Fruit fly (Drosophila melanogaster) whole organism, adult: ENCODE results near the gene CG43059.

ENCODE experiments used
- CG11617 ChIP-seq: fragments of 200-800 bp; sonication (Bioruptor generic); optimal IDR thresholded peaks from 2 replicates; lab custom pipeline; 2017; ENCODE audit warnings: mild to moderate bottlenecking, missing biosample characterization, missing genetic modification reagents, missing genetic modification characterization
- CG12768 ChIP-seq: fragments of 200-800 bp; sonication (Bioruptor generic); optimal IDR thresholded peaks from 2 replicates; lab custom pipeline; 2017; ENCODE audit warnings: missing biosample characterization, missing genetic modification characterization, mild to moderate bottlenecking, moderate library complexity, missing genetic modification reagents
- CG14711 ChIP-seq: fragments of 200-800 bp; sonication (Bioruptor generic); optimal IDR thresholded peaks from 2 replicates; lab custom pipeline; 2018; ENCODE audit warnings: missing biosample characterization, mild to moderate bottlenecking, missing genetic modification characterization, moderate library complexity
- CG1620 ChIP-seq: fragments of 200-800 bp; sonication (Bioruptor generic); optimal IDR thresholded peaks from 2 replicates; lab custom pipeline; 2016; ENCODE audit warnings: missing biosample characterization, missing genetic modification characterization
- CG33017 ChIP-seq: fragments of 200-800 bp; sonication (Bioruptor generic); optimal IDR thresholded peaks from 2 replicates; lab custom pipeline; 2018; ENCODE audit warnings: missing biosample characterization, mild to moderate bottlenecking, missing genetic modification characterization, moderate library complexity
- CG5204 ChIP-seq: fragments of 200-800 bp; sonication (Bioruptor generic); optimal IDR thresholded peaks from 2 replicates; lab custom pipeline; 2016; ENCODE audit warnings: missing biosample characterization, missing genetic modification characterization
- CG7045 ChIP-seq: fragments of 200-800 bp; sonication (Bioruptor generic); optimal IDR thresholded peaks from 2 replicates; lab custom pipeline; 2017; ENCODE audit warnings: missing biosample characterization, mild to moderate bottlenecking, missing genetic modification characterization
- CG7101 ChIP-seq: fragments of 200-800 bp; sonication (Bioruptor generic); optimal IDR thresholded peaks from 2 replicates; lab custom pipeline; 2018; ENCODE audit warnings: missing biosample characterization, mild to moderate bottlenecking, missing genetic modification characterization, moderate library complexity
- Clk ChIP-seq: fragments of 200-800 bp; sonication (Bioruptor generic); optimal IDR thresholded peaks from 2 replicates; lab custom pipeline; 2017; ENCODE audit warnings: missing biosample characterization, missing genetic modification characterization
- Crg-1 ChIP-seq: fragments of 200-800 bp; sonication (Bioruptor generic); optimal IDR thresholded peaks from 2 replicates; lab custom pipeline; 2016; ENCODE audit warnings: missing biosample characterization, missing genetic modification characterization
- Hr96 ChIP-seq: fragments of 200-800 bp; sonication (Bioruptor generic); optimal IDR thresholded peaks from 2 replicates; lab custom pipeline; 2016; ENCODE audit warnings: missing biosample characterization, missing genetic modification characterization
- Mnt ChIP-seq: fragments of 200-800 bp; sonication (Bioruptor generic); optimal IDR thresholded peaks from 2 replicates; lab custom pipeline; 2016; ENCODE audit warnings: missing biosample characterization, mild to moderate bottlenecking, missing genetic modification characterization
- bab1 ChIP-seq: fragments of 200-800 bp; sonication (Bioruptor generic); optimal IDR thresholded peaks from 3 replicates; lab custom pipeline; 2019; ENCODE audit warnings: missing biosample characterization, mild to moderate bottlenecking, missing genetic modification characterization, moderate library complexity
- cic ChIP-seq: fragments of 200-800 bp; sonication (Bioruptor generic); optimal IDR thresholded peaks from 2 replicates; lab custom pipeline; 2017; ENCODE audit warnings: missing biosample characterization, mild to moderate bottlenecking, missing genetic modification characterization, moderate library complexity
- cnc ChIP-seq, 2 experiments: fragments of >200 bp; optimal IDR thresholded peaks; 2 replicates each; lab custom pipeline; 2017
- kay ChIP-seq: fragments of 200-800 bp; sonication (Bioruptor generic); peaks from one replicate; lab custom pipeline; 2016; ENCODE audit warnings: missing biosample characterization, missing genetic modification characterization, borderline replicate concordance
- ovo ChIP-seq: fragments of 200-800 bp; sonication (Bioruptor generic); optimal IDR thresholded peaks from 2 replicates; lab custom pipeline; 2016; ENCODE audit warnings: missing biosample characterization, missing genetic modification characterization
- pad ChIP-seq: fragments of 200-800 bp; sonication (Bioruptor generic); optimal IDR thresholded peaks from 3 replicates; lab custom pipeline; 2017; ENCODE audit warnings: missing biosample characterization, missing genetic modification characterization, mild to moderate bottlenecking, moderate library complexity, missing genetic modification reagents
- tj ChIP-seq: fragments of 200-800 bp; sonication (Bioruptor generic); optimal IDR thresholded peaks from 3 replicates; lab custom pipeline; 2017; ENCODE audit warnings: missing biosample characterization, mild to moderate bottlenecking, missing genetic modification characterization, moderate library complexity
- toe ChIP-seq: fragments of 200-800 bp; sonication (Bioruptor generic); optimal IDR thresholded peaks from 2 replicates; lab custom pipeline; 2016; ENCODE audit warnings: missing biosample characterization, missing genetic modification characterization

The CG43059 gene

dm6 chr3L:8340264-8341095 lies 21.7 kb upstream of the CG43059 start, which contains the start of the genes Prim1 and CG7083:
Prim1 (plus strand) TSS chr3L:8340314.
CG7083 (plus strand) TSS chr3L:8340785.
- peak; percentile 59 for TF ChIP-seq kay (GFP tag; lab: Kevin White, UChicago)
- no peak for TF ChIP-seq cnc (optimal IDR thresholded peaks at IDR 0.05; lab: Kevin White, UChicago)
- TF ChIP-seq CG14711 (tag; lab: Kevin White, UChicago): peak; percentile 56
- TF ChIP-seq CG5204: peak; percentile 86
- peak; percentile 30 for TF ChIP-seq cic (GFP tag; lab: Kevin White, UChicago)
- TF ChIP-seq Clk (GFP tag; lab: Kevin White, UChicago): no peak
- peak; percentile 79 for TF ChIP-seq CG12768 (GFP tag; lab: Kevin White, UChicago)
- peak; percentile 74 for TF ChIP-seq Hr96
- TF ChIP-seq CG1620 (GFP tag; lab: Kevin White, UChicago): peak; percentile 85
- TF ChIP-seq toe: peak; percentile 83
- peak; percentile 60 for TF ChIP-seq pad (GFP tag; lab: Kevin White, UChicago)
- TF ChIP-seq Crg-1 (GFP tag; lab: Kevin White, UChicago): peak; percentile 78
- peak; percentile 69 for TF ChIP-seq bab1 (GFP tag; lab: Kevin White, UChicago)
- TF ChIP-seq CG33017 (tag; lab: Kevin White, UChicago): peak; percentile 38
- peak; percentile 67 for TF ChIP-seq Mnt (GFP tag; lab: Kevin White, UChicago)
- TF ChIP-seq CG7101 (tag; lab: Kevin White, UChicago): peak; percentile 79
- TF ChIP-seq CG7045: peak; percentile 67
- TF ChIP-seq CG11617 (GFP tag; lab: Kevin White, UChicago): peak; percentile 85
- peak; percentile 50 for TF ChIP-seq ovo (GFP tag; lab: Kevin White, UChicago)
- peak; percentile 41 for TF ChIP-seq tj (GFP tag; lab: Kevin White, UChicago)

- peak; percentile 64 for TF ChIP-seq Mnt (GFP tag; lab: Kevin White, UChicago)
- peak; percentile 53 for TF ChIP-seq bab1 (GFP tag; lab: Kevin White, UChicago)
- no peak for TF ChIP-seq ovo (GFP tag; lab: Kevin White, UChicago)
- no peak for TF ChIP-seq tj (GFP tag; lab: Kevin White, UChicago)
- TF ChIP-seq toe: peak; percentile 43
- no peak for TF ChIP-seq Hr96
- no peak for TF ChIP-seq CG7045
- TF ChIP-seq CG33017 (tag; lab: Kevin White, UChicago): peak; percentile 51
- TF ChIP-seq kay (GFP tag; lab: Kevin White, UChicago): peak; percentile 76
- no peak for TF ChIP-seq Clk (GFP tag; lab: Kevin White, UChicago)
- peak; percentile 18 for TF ChIP-seq CG11617 (GFP tag; lab: Kevin White, UChicago)
- TF ChIP-seq cnc (optimal IDR thresholded peaks at IDR 0.05; lab: Kevin White, UChicago): no peak
- peak; percentile 57 for TF ChIP-seq CG1620 (GFP tag; lab: Kevin White, UChicago)
- TF ChIP-seq CG7101 (tag; lab: Kevin White, UChicago): peak; percentile 48
- peak; percentile 31 for TF ChIP-seq CG14711 (tag; lab: Kevin White, UChicago)
- TF ChIP-seq pad (GFP tag; lab: Kevin White, UChicago): peak; percentile 15
- peak; percentile 99 for TF ChIP-seq cic (GFP tag; lab: Kevin White, UChicago)
- TF ChIP-seq Crg-1 (GFP tag; lab: Kevin White, UChicago): peak; percentile 34
- TF ChIP-seq CG5204: peak; percentile 3
- TF ChIP-seq CG12768 (GFP tag; lab: Kevin White, UChicago): peak; percentile 82
These were observed 20.2 kb upstream of the CG43059 start, which contains the start of gene Pex2 for dm6 chr3L:8338921-8339320. Pex2 (plus strand) TSS chr3L:8339051.

dm6 chr3L:8336372-8336771 lies 17.6 kb upstream of the CG43059 start, which contains the start of gene Cpr66Cb:
Cpr66Cb (plus strand) TSS chr3L:8336672.
- TF ChIP-seq tj (GFP tag; lab: Kevin White, UChicago): no peak
- TF ChIP-seq cnc (optimal IDR thresholded peaks at IDR 0.05; lab: Kevin White, UChicago): no peak

- TF ChIP-seq CG1620 (GFP tag; lab: Kevin White, UChicago) (no peak), cic (GFP tag; lab: Kevin White, UChicago) (no peak), kay (GFP tag; lab: Kevin White, UChicago) (no peak), CG12768 (GFP tag; lab: Kevin White, UChicago) (no peak), Crg-1 (GFP tag; lab: Kevin White, UChicago) (no peak), CG33017 (tag; lab: Kevin White, UChicago) (no peak), Hr96 (no peak), ovo (GFP tag; lab: Kevin White, UChicago) (no peak), CG14711 (tag; lab: Kevin White, UChicago) (no peak), cnc (optimal IDR thresholded peaks at IDR 0.05; lab: Kevin White, UChicago) (no peak), CG7045 (no peak), CG5204 (no peak), Mnt (GFP tag; lab: Kevin White, UChicago) (no peak), Clk (GFP tag; lab: Kevin White, UChicago) (no peak)
These were observed 15.6 kb upstream of the CG43059 start for dm6 chr3L:8334338-8334737.

dm6 chr3L:8333574-8333973 lies 14.8 kb upstream of the CG43059 start:
- no peak for TF ChIP-seq toe
- no peak for TF ChIP-seq CG7045
- no peak for TF ChIP-seq ovo (GFP tag; lab: Kevin White, UChicago)
- no peak for TF ChIP-seq Hr96
- TF ChIP-seq CG12768 (GFP tag; lab: Kevin White, UChicago): no peak

dm6 chr3L:8331414-8331813 lies 12.6 kb upstream of the CG43059 start:
- TF ChIP-seq bab1 (GFP tag; lab: Kevin White, UChicago) (no peak), cic (GFP tag; lab: Kevin White, UChicago) (no peak), Clk (GFP tag; lab: Kevin White, UChicago) (no peak), CG11617 (GFP tag; lab: Kevin White, UChicago) (no peak), CG7045 (no peak), ovo (GFP tag; lab: Kevin White, UChicago) (no peak), CG12768 (GFP tag; lab: Kevin White, UChicago) (no peak)
